Fruit fly (Drosophila melanogaster): Measurements from ENCODE around the gene CG10581.

dm6 chr3L:21047037-21047436, 13.0 kb upstream of the CG10581 start:
- TF ChIP-seq CTCF (optimal IDR thresholded peaks at IDR 0.05) (no peak), CG8478 (optimal IDR thresholded peaks at IDR 0.05) (no peak)

Data from S2 (cell line).